Worm (Caenorhabditis elegans): ENCODE results near the gene W08A12.2.

DNA sequence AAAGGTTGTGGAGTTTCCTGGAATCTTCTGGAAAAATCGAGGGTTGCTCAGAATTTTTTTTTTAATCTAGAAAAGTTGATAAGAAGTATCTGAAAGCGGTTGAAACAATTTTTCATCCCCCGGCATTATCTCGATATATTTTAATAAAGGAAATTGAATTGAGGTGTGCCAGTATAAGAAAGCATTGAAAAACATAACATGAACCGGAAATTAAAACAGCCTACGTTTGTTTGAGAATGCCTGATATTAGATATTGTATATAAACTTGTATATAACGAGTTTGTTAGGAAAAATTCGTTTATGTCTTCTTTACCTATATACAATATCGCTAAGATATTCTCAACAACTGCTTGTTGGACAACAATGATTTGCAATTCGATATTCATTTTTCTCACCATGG lies 39.1 kb upstream of the W08A12.2 start, which contains the start of gene str-30:
- TF ChIP-seq ztf-11 (tag; optimal IDR thresholded peaks at IDR 0.05) (no peak), tbx-2 (tag; optimal IDR thresholded peaks at IDR 0.05) (no peak), hlh-4 (tag; optimal IDR thresholded peaks at IDR 0.05) (no peak), aha-1 (tag; optimal IDR thresholded peaks at IDR 0.05) (no peak), unc-30 (tag; optimal IDR thresholded peaks at IDR 0.05) (no peak), nhr-76 (tag; optimal IDR thresholded peaks at IDR 0.05) (no peak), alr-1 (tag; optimal IDR thresholded peaks at IDR 0.05; ENCODE audit: borderline replicate concordance) (no peak), fkh-8 (tag; optimal IDR thresholded peaks at IDR 0.05) (no peak), mep-1 (tag; optimal IDR thresholded peaks at IDR 0.05) (no peak), nhr-11 (tag; optimal IDR thresholded peaks at IDR 0.05) (no peak), nhr-84 (tag; optimal IDR thresholded peaks at IDR 0.05) (no peak)

Data from whole organism, L1 larva.